Worm (Caenorhabditis elegans) whole organism, L1 larva: ENCODE data around the gene msp-3.
A peak's percentile ranks its signal among the peaks of the same experiment; 100 is the strongest.

Experiments used
- C16A3.4 ChIP-seq: fragments of 150-350 bp; optimal IDR thresholded peaks from 2 replicates; lab custom pipeline; 2014; ENCODE audit warnings: missing biosample characterization, missing genetic modification characterization
- egl-27 ChIP-seq, 2 experiments: fragments of 150-350 bp in 1 of 2; sonication (generic microtip); optimal IDR thresholded peaks; 3 replicates each; lab custom pipeline; 2017 to 2018; ENCODE audit warnings: missing biosample characterization in 2 of 2, missing genetic modification characterization in 2 of 2, missing genetic modification reagents in 2 of 2
- jun-1 ChIP-seq: fragments of 150-350 bp; optimal IDR thresholded peaks from 2 replicates; lab custom pipeline; 2014; ENCODE audit warnings: missing biosample characterization, missing genetic modification reagents, missing genetic modification characterization
- nhr-76 ChIP-seq: sonication (generic microtip); optimal IDR thresholded peaks from 2 replicates; lab custom pipeline; 2017; ENCODE audit warnings: missing biosample characterization, missing genetic modification characterization
- nhr-77 ChIP-seq: fragments of 150-350 bp; optimal IDR thresholded peaks from 2 replicates; lab custom pipeline; 2014; ENCODE audit warnings: missing biosample characterization, missing genetic modification characterization
- nhr-84 ChIP-seq: sonication (generic microtip); optimal IDR thresholded peaks from 2 replicates; lab custom pipeline; 2017; ENCODE audit warnings: missing biosample characterization, missing genetic modification characterization
- unc-62 ChIP-seq: fragments of 150-350 bp; optimal IDR thresholded peaks from 2 replicates; lab custom pipeline; 2014; ENCODE audit warnings: missing biosample characterization, missing genetic modification reagents, missing genetic modification characterization
- ztf-4 ChIP-seq: fragments of 150-350 bp; optimal IDR thresholded peaks from 2 replicates; lab custom pipeline; 2014; ENCODE audit warnings: missing biosample characterization, missing genetic modification characterization

DNA sequence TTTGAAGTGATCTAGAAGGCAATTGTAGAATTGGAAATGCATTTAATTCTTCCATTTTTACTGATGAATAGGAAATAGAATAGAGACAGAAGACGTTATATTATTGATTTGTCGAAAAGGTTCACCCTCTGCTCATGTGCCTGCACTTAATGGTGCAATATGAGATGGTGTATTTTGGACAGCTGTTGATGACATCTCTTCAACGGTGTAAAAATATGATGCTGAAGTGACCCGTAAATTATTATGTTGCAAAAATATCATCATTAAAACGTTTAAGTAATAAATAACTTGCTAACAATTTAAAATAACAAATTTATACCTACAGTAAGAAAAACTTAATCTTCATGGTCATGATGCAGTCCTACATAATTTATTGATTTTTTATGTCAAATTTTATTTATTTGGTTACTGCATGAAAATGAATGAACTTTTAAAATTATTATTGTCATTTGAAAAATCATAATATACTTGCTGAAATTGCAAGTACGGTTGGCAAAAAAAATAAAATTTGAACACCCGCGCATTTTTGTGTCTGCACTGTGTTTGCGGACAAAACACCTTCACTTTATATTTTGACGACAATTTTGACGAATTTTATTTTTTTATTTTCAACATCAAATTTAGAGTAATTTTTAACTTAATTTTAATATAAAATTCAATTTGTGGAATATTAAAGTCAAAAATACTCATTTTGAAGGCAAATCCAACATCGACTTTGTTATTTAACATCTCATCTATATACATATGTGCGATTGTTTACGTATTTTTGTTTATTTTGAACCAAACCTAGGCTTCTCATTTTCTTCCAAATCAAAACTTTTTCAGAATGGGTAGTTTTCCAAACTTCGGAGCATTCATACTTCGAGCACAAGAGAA lies 41.9 kb upstream of the msp-3 start, which contains the start of the genes fbxb-88 and tbck-1:
- no peak for TF ChIP-seq unc-62 (GFP tag; lab: Kevin White, UChicago)
- TF ChIP-seq nhr-76 (tag; lab: Kevin White, UChicago) = no peak
- TF ChIP-seq ztf-4 = no peak
- no peak for TF ChIP-seq nhr-84
- no peak for TF ChIP-seq nhr-77 (tag; lab: Kevin White, UChicago)
- TF ChIP-seq egl-27 (tag; optimal IDR thresholded peaks at IDR 0.05; lab: Kevin White, UChicago) = no peak
- TF ChIP-seq jun-1 (tag; lab: Kevin White, UChicago) = no peak
- TF ChIP-seq C16A3.4 (tag; lab: Kevin White, UChicago) = peak; percentile 57
